Fruit fly (Drosophila melanogaster) whole organism, pupa: Measurements from ENCODE around the gene Pdf.

Experiments used
- CG10348 ChIP-seq: fragments of 200-800 bp; sonication (Bioruptor generic); IDR thresholded peaks from 2 replicates; pipeline ENCODE4 v1.3.6; 2022; ENCODE audit warnings: missing biosample characterization, missing genetic modification characterization
- CG15710 ChIP-seq: fragments of 200-800 bp; sonication (Bioruptor generic); optimal IDR thresholded peaks from 2 replicates; lab custom pipeline; 2018; ENCODE audit warnings: missing biosample characterization, mild to moderate bottlenecking, missing genetic modification characterization, moderate library complexity
- CG34367 ChIP-seq: fragments of 200-800 bp; sonication (Bioruptor generic); optimal IDR thresholded peaks from 2 replicates; lab custom pipeline; 2018; ENCODE audit warnings: missing biosample characterization, mild to moderate bottlenecking, missing genetic modification characterization
- CG9948 ChIP-seq: fragments of 200-800 bp; sonication (Bioruptor generic); optimal IDR thresholded peaks from 2 replicates; lab custom pipeline; 2018; ENCODE audit warnings: missing biosample characterization, mild to moderate bottlenecking, missing genetic modification characterization, moderate library complexity
- EcR ChIP-seq: fragments of 200-800 bp; sonication (Bioruptor generic); optimal IDR thresholded peaks from 3 replicates; lab custom pipeline; 2019; ENCODE audit warnings: missing biosample characterization, missing genetic modification characterization, mild to moderate bottlenecking, moderate library complexity, missing genetic modification reagents
- Pif1B ChIP-seq: fragments of 200-800 bp; sonication (Bioruptor generic); optimal IDR thresholded peaks from 3 replicates; lab custom pipeline; 2016; ENCODE audit warnings: missing biosample characterization, missing genetic modification characterization
- Snoo ChIP-seq: fragments of 200-800 bp; sonication (Bioruptor generic); optimal IDR thresholded peaks from 3 replicates; lab custom pipeline; 2017; ENCODE audit warnings: missing biosample characterization, mild to moderate bottlenecking, missing genetic modification characterization, inconsistent platforms
- fd96Ca ChIP-seq: fragments of 200-800 bp; sonication (Bioruptor generic); IDR thresholded peaks from 3 replicates; pipeline ENCODE4 v1.3.6; 2022; ENCODE audit warnings: missing biosample characterization, missing genetic modification characterization

DNA sequence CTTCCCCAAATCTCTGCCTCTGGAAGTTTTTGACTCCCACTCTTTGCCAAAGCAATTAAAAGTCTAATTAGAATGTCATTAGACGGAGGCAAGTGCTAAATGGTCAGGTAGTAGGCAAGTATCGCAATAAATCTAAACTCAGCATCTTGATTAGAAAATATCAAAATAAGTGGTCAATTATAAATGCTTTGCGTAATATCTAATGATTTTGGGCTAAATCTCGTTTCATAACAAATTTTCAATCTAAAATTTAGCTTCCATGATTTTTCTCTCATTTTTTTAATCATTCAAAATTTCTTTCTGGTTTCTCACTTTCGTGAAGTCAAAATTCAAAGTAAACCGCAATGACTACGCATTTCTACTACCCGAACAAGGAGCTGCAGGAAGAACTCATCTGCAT lies 42.2 kb downstream of the Pdf start, which contains the start of gene Ald2:
- TF ChIP-seq CG34367: no peak
- TF ChIP-seq Pif1B (GFP tag; lab: Kevin White, UChicago): no peak
- no peak for TF ChIP-seq EcR
- no peak for TF ChIP-seq Snoo (tag; lab: Kevin White, UChicago)
- TF ChIP-seq CG15710 (tag; lab: Kevin White, UChicago): no peak
- no peak for TF ChIP-seq fd96Ca
- TF ChIP-seq CG9948 (tag; lab: Kevin White, UChicago): no peak
- TF ChIP-seq CG10348 (GFP tag; lab: Robert Waterston, UW): no peak
